Fruit fly (Drosophila melanogaster): ENCODE data around the gene CG1677.

The CG1677 gene

DNA sequence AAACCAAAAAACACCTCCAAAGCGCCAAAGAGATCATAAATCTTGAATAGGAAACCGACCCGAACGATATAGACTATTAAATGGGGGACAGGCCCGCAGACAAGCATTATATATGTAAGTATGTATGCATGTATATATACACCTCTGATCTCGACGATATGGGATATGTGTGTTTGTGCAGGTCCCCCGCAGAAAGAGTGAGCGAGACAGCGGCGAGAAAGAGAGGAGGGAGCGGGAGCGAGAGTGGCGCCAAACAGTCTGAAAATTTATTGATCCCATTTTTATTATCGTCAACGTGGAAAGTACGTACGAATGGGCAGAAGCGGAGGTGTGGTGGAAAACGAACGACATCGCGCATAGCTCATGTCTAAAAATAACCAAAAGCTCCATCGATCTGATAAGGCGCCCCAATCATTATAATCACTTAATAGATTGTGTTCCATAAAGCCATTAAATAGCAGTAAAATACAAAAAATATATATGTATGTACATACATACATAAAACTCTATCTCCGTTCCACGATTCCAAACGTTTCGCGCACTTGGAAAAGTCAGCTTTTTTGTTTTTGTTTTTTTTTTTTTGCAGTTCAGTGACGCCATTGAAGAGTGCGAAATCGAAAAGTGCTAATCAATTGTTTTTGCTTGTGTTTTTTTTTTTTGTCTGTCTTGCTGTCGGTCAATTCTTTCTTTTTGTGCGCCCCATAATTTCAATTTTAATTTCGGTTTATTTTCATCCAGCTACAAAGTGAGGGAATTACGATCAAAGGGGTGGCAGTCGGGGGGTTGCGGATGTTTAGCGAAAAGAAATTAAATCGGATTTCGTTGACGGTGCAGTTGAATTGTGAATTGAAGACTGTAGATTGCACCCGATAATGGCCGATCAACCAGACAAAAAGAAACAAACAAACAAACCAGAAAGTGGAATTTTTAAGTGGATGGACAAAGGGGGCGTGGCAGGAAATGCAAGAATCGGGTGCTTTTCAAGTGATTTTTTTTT, 88.1 kb downstream of the CG1677 start (continued):
- no peak for TF ChIP-seq CG4820 (GFP tag; optimal IDR thresholded peaks at IDR 0.05)
- TF ChIP-seq lab (GFP tag; optimal IDR thresholded peaks at IDR 0.05) = peak; percentile 38
- TF ChIP-seq sc (optimal IDR thresholded peaks at IDR 0.05) = no peak
- TF ChIP-seq sc (GFP tag; optimal IDR thresholded peaks at IDR 0.05) = no peak
- no peak for TF ChIP-seq hkb (optimal IDR thresholded peaks at IDR 0.05)
- no peak for TF ChIP-seq hkb (GFP tag; IDR thresholded peaks at IDR 0.05)
- no peak for TF ChIP-seq CG2678 (tag; optimal IDR thresholded peaks at IDR 0.05)
- TF ChIP-seq al (GFP tag; IDR thresholded peaks at IDR 0.05) = no peak
- TF ChIP-seq HmgZ (tag; optimal IDR thresholded peaks at IDR 0.05) = no peak
- no peak for TF ChIP-seq Scr (GFP tag; IDR thresholded peaks at IDR 0.05; ENCODE audit: partially characterized antibody)
- TF ChIP-seq oc (tag; optimal IDR thresholded peaks at IDR 0.05) = peak; percentile 48
- TF ChIP-seq Hand (GFP tag; optimal IDR thresholded peaks at IDR 0.05) = no peak
- no peak for TF ChIP-seq Vsx1 (GFP tag; optimal IDR thresholded peaks at IDR 0.05)
- TF ChIP-seq CG7963 (GFP tag; IDR thresholded peaks at IDR 0.05; ENCODE audit: partially characterized antibody) = no peak
- no peak for TF ChIP-seq CG12236 (GFP tag; optimal IDR thresholded peaks at IDR 0.05)
- TF ChIP-seq CG32767 (GFP tag; IDR thresholded peaks at IDR 0.05) = 0 out of 2 replicates have a peak, but pooled peaks have one; percentile 13
- TF ChIP-seq unc-4 (GFP tag; IDR thresholded peaks at IDR 0.05; ENCODE audit: partially characterized antibody) = no peak
- TF ChIP-seq CG5180 (GFP tag; optimal IDR thresholded peaks at IDR 0.05) = no peak
- peak; percentile 28; the same call in 1 of the 2 replicates for TF ChIP-seq vvl (GFP tag; IDR thresholded peaks at IDR 0.05)
- TF ChIP-seq CG11093 (GFP tag; IDR thresholded peaks at IDR 0.05) = no peak
- no peak for TF ChIP-seq jing (GFP tag; optimal IDR thresholded peaks at IDR 0.05)
- TF ChIP-seq CG15696 (tag; optimal IDR thresholded peaks at IDR 0.05) = no peak
- TF ChIP-seq cwo (GFP tag; optimal IDR thresholded peaks at IDR 0.05) = peak; percentile 7
- no peak for TF ChIP-seq Max (GFP tag; optimal IDR thresholded peaks at IDR 0.05)
- TF ChIP-seq Awh (GFP tag; IDR thresholded peaks at IDR 0.05) = 0 out of 2 replicates have a peak, but pooled peaks have one; percentile 14
- TF ChIP-seq lbe (GFP tag; optimal IDR thresholded peaks at IDR 0.05) = peak; percentile 3
- peak in 1 of 2 experiments; percentile 34 for TF ChIP-seq Eip74EF (GFP tag; optimal IDR thresholded peaks at IDR 0.05)
- peak; percentile 79 for TF ChIP-seq CG12769 (tag; optimal IDR thresholded peaks at IDR 0.05)
- TF ChIP-seq MBD-R2 (GFP tag; IDR thresholded peaks at IDR 0.05) = no peak
- peak; percentile 70 for TF ChIP-seq sens (GFP tag)
- TF ChIP-seq CG16863 (GFP tag; optimal IDR thresholded peaks at IDR 0.05) = no peak
- no peak for TF ChIP-seq ac (GFP tag; optimal IDR thresholded peaks at IDR 0.05)
- no peak for TF ChIP-seq jumu (GFP tag; optimal IDR thresholded peaks at IDR 0.05)
- TF ChIP-seq CG3163 (GFP tag; optimal IDR thresholded peaks at IDR 0.05) = no peak
- no peak for TF ChIP-seq Ssrp (tag; optimal IDR thresholded peaks at IDR 0.05)
- no peak for TF ChIP-seq CG6689 (GFP tag; IDR thresholded peaks at IDR 0.05)
- no peak for TF ChIP-seq chn (GFP tag; optimal IDR thresholded peaks at IDR 0.05)
- TF ChIP-seq Lpt (GFP tag; optimal IDR thresholded peaks at IDR 0.05) = no peak
- no peak for TF ChIP-seq CG2116 (GFP tag; optimal IDR thresholded peaks at IDR 0.05)
- no peak for TF ChIP-seq prd (optimal IDR thresholded peaks at IDR 0.05)
- no peak for TF ChIP-seq prd (GFP tag; IDR thresholded peaks at IDR 0.05)
- no peak for TF ChIP-seq Dek (tag; optimal IDR thresholded peaks at IDR 0.05)
- no peak for TF ChIP-seq da (GFP tag; optimal IDR thresholded peaks at IDR 0.05)
- 0 out of 4 replicates have a peak, but pooled peaks have one; percentile 67 for TF ChIP-seq chinmo (GFP tag; IDR thresholded peaks at IDR 0.05; ENCODE audit: partially characterized antibody)
- TF ChIP-seq sd (tag; optimal IDR thresholded peaks at IDR 0.05) = peak; percentile 77
- TF ChIP-seq CG8359 (GFP tag; optimal IDR thresholded peaks at IDR 0.05; ENCODE audit: borderline replicate concordance) = no peak
- no peak for TF ChIP-seq CkIIα-i1 (GFP tag; IDR thresholded peaks at IDR 0.05)
- TF ChIP-seq Six4 (GFP tag; optimal IDR thresholded peaks at IDR 0.05) = no peak

All from whole organism, embryonic.